Fruit fly (Drosophila melanogaster): ENCODE measurements around the gene Eig71Ef.

DNA sequence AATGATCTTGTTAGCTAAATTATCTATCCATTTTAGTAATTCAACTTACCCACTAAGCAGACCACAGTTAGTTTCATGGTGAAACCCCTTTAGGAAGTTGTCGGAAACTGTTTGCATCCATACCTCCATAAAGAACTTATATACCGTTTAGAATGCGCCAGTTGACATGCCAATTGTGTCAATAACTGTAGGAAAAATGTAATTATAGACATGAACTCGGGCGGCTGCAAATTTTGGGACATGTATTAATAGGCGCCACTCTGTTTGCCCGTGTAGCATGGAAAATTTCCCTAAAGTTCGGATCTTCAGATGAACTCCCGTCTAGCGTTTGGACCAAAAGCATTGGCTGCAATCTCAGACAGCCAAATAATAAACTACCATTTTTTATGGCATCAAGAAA lies 1.3 kb downstream of the Eig71Ef start, which contains the start of gene Eig71Ee:
- TF ChIP-seq Snoo (tag; optimal IDR thresholded peaks at IDR 0.05) (no peak), D1 (tag; optimal IDR thresholded peaks at IDR 0.05) (no peak), gl (tag; optimal IDR thresholded peaks at IDR 0.05) (no peak), Ets98B (GFP tag; IDR thresholded peaks at IDR 0.05) (no peak), fd96Ca (GFP tag; IDR thresholded peaks at IDR 0.05) (no peak), CG17806 (tag; optimal IDR thresholded peaks at IDR 0.05) (no peak), CG10348 (GFP tag; IDR thresholded peaks at IDR 0.05) (no peak), rn (GFP tag; IDR thresholded peaks at IDR 0.05) (no peak), Pif1A (GFP tag; optimal IDR thresholded peaks at IDR 0.05) (no peak), CG12605 (GFP tag; IDR thresholded peaks at IDR 0.05) (no peak), CG32121 (GFP tag; IDR thresholded peaks at IDR 0.05) (no peak)
